Worm (Caenorhabditis elegans): ENCODE data around the gene F54C8.7.
A peak's percentile ranks its signal among the peaks of the same experiment; 100 is the strongest.

DNA sequence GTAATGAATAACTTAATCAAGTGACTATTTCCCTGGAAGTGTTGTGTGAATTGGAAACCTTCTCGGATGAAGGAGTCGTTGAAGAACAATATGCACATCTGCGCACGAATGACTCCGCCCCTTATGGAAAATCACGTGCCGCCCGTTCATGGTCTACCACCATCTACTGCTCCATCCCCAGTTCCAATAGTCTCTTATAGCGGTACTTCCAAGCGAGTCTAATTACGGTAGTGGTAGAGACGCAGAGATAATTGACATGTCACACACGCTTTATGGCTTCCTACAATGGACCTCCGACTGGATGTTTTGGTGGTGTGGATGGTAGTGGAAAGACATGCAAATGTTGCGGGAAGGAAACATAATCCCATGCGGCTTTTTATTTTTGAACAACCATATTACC lies 2.9 kb downstream of the F54C8.7 start:
- TF ChIP-seq ceh-36 (tag; optimal IDR thresholded peaks at IDR 0.05) (no peak), ceh-13 (GFP tag; optimal IDR thresholded peaks at IDR 0.05) (no peak), ama-1 (optimal IDR thresholded peaks at IDR 0.05) (no peak), tbx-37 (GFP tag; conservative IDR thresholded peaks at IDR 0.05) (no peak), tra-4 (tag; optimal IDR thresholded peaks at IDR 0.05) (peak; percentile 5), sea-1 (GFP tag; conservative IDR thresholded peaks at IDR 0.05) (no peak)
